Fruit fly (Drosophila melanogaster) whole organism, prepupa: ENCODE results near the gene Cyp12c1.
A peak's percentile ranks its signal among the peaks of the same experiment; 100 is the strongest.

Source experiments
- Blimp-1 ChIP-seq: fragments of 200-800 bp; sonication (Bioruptor generic); optimal IDR thresholded peaks from 3 replicates; lab custom pipeline; 2017; ENCODE audit warnings: missing biosample characterization, missing genetic modification characterization, mild to moderate bottlenecking, moderate library complexity, missing genetic modification reagents
- CG10631 ChIP-seq: fragments of 200-800 bp; sonication (Bioruptor generic); optimal IDR thresholded peaks from 2 replicates; lab custom pipeline; 2016; ENCODE audit warnings: missing biosample characterization, missing genetic modification characterization
- CG10669 ChIP-seq: fragments of 200-800 bp; sonication (Bioruptor generic); optimal IDR thresholded peaks from 3 replicates; lab custom pipeline; 2018; ENCODE audit warnings: missing biosample characterization, mild to moderate bottlenecking, missing genetic modification characterization, moderate library complexity
- CG11294 ChIP-seq: fragments of 200-800 bp; sonication (Bioruptor generic); IDR thresholded peaks from 2 replicates; pipeline ENCODE4 v1.3.6; 2022; ENCODE audit warnings: missing biosample characterization, missing genetic modification characterization
- CG11762 ChIP-seq: fragments of 200-800 bp; sonication (Bioruptor generic); optimal IDR thresholded peaks from 3 replicates; lab custom pipeline; 2016; ENCODE audit warnings: missing biosample characterization, missing genetic modification characterization; ENCODE audit not compliant: insufficient read depth
- CG11902 ChIP-seq: fragments of 200-800 bp; sonication (Bioruptor generic); optimal IDR thresholded peaks from 3 replicates; lab custom pipeline; 2016; ENCODE audit warnings: missing biosample characterization, missing genetic modification characterization
- CG15336 ChIP-seq: fragments of 200-800 bp; sonication (Bioruptor generic); IDR thresholded peaks from 2 replicates; pipeline ENCODE4 v1.3.6; 2022; ENCODE audit warnings: missing biosample characterization, missing genetic modification characterization
- CG16779 ChIP-seq: fragments of 200-800 bp; sonication (Bioruptor generic); optimal IDR thresholded peaks from 3 replicates; lab custom pipeline; 2017; ENCODE audit warnings: missing biosample characterization, mild to moderate bottlenecking, missing genetic modification characterization
- CG3032 ChIP-seq: fragments of 200-800 bp; optimal IDR thresholded peaks from 2 replicates; lab custom pipeline; 2019; ENCODE audit warnings: missing biosample characterization, mild to moderate bottlenecking, missing genetic modification characterization, moderate library complexity
- CG32006 ChIP-seq: fragments of 200-800 bp; sonication (Bioruptor generic); optimal IDR thresholded peaks from 3 replicates; lab custom pipeline; 2017; ENCODE audit warnings: missing biosample characterization, mild to moderate bottlenecking, missing genetic modification characterization
- CG34406 ChIP-seq: fragments of 200-800 bp; sonication (Bioruptor generic); optimal IDR thresholded peaks from 3 replicates; lab custom pipeline; 2016; ENCODE audit warnings: missing biosample characterization, missing genetic modification characterization
- CG3919 ChIP-seq: fragments of 200-800 bp; sonication (Bioruptor generic); optimal IDR thresholded peaks from 3 replicates; lab custom pipeline; 2016; ENCODE audit warnings: missing biosample characterization, missing genetic modification characterization
- CG6163 ChIP-seq: fragments of 200-800 bp; sonication (Bioruptor generic); IDR thresholded peaks from 3 replicates; pipeline ENCODE4 v1.3.6; 2022; ENCODE audit warnings: missing biosample characterization, missing genetic modification characterization
- CG6276 ChIP-seq: fragments of 200-800 bp; sonication (Bioruptor generic); optimal IDR thresholded peaks from 2 replicates; lab custom pipeline; 2017; ENCODE audit warnings: missing biosample characterization, mild to moderate bottlenecking, missing genetic modification characterization
- CG6792 ChIP-seq: fragments of 200-800 bp; sonication (Bioruptor generic); optimal IDR thresholded peaks from 3 replicates; lab custom pipeline; 2016; ENCODE audit warnings: missing biosample characterization, missing genetic modification characterization
- CG6808 ChIP-seq: fragments of 200-800 bp; sonication (Bioruptor generic); optimal IDR thresholded peaks from 3 replicates; lab custom pipeline; 2017; ENCODE audit warnings: missing biosample characterization, missing genetic modification characterization, mild to moderate bottlenecking, moderate library complexity, missing genetic modification reagents
- CG6854 ChIP-seq: fragments of 200-800 bp; sonication (Bioruptor generic); optimal IDR thresholded peaks from 2 replicates; lab custom pipeline; 2017; ENCODE audit warnings: missing biosample characterization, mild to moderate bottlenecking, missing genetic modification characterization
- CG7368 ChIP-seq: fragments of 200-800 bp; sonication (Bioruptor generic); optimal IDR thresholded peaks from 3 replicates; lab custom pipeline; 2016; ENCODE audit warnings: missing biosample characterization, missing genetic modification characterization
- CG8319 ChIP-seq: fragments of 200-800 bp; sonication (Bioruptor generic); optimal IDR thresholded peaks from 3 replicates; lab custom pipeline; 2016; ENCODE audit warnings: missing biosample characterization, missing genetic modification characterization
- CG8632 ChIP-seq: fragments of 200-800 bp; sonication (Bioruptor generic); optimal IDR thresholded peaks from 3 replicates; lab custom pipeline; 2016; ENCODE audit warnings: missing biosample characterization, missing genetic modification characterization
- CG9139 ChIP-seq: fragments of 200-800 bp; sonication (Bioruptor generic); optimal IDR thresholded peaks from 3 replicates; lab custom pipeline; 2017; ENCODE audit warnings: missing biosample characterization, mild to moderate bottlenecking, missing genetic modification characterization
- Eip75B ChIP-seq: fragments of 200-800 bp; sonication (Bioruptor generic); optimal IDR thresholded peaks from 3 replicates; lab custom pipeline; 2016; ENCODE audit warnings: missing biosample characterization, missing genetic modification characterization
- Eip78C ChIP-seq: fragments of 200-800 bp; sonication (Bioruptor generic); peaks from one replicate; lab custom pipeline; 2016; ENCODE audit warnings: missing biosample characterization, missing genetic modification characterization
- Eip93F ChIP-seq: fragments of 200-800 bp; sonication (Bioruptor generic); optimal IDR thresholded peaks from 2 replicates; lab custom pipeline; 2016; ENCODE audit warnings: missing biosample characterization, mild to moderate bottlenecking, missing genetic modification characterization
- Ets21C ChIP-seq: fragments of 200-800 bp; sonication (Bioruptor generic); optimal IDR thresholded peaks from 3 replicates; lab custom pipeline; 2016; ENCODE audit warnings: missing biosample characterization, missing genetic modification characterization
- Gug ChIP-seq: fragments of 200-800 bp; sonication (Bioruptor generic); IDR thresholded peaks from 2 replicates; pipeline ENCODE4 v1.3.6; 2022; ENCODE audit warnings: missing biosample characterization, missing genetic modification characterization
- Hr38 ChIP-seq: sonication (Bioruptor generic); optimal IDR thresholded peaks from 2 replicates; lab custom pipeline; 2016; ENCODE audit warnings: missing biosample characterization, missing genetic modification characterization
- Hr39 ChIP-seq: fragments of 200-800 bp; sonication (Bioruptor generic); optimal IDR thresholded peaks from 2 replicates; lab custom pipeline; 2016; ENCODE audit warnings: missing biosample characterization, missing genetic modification characterization
- Hr4 ChIP-seq: fragments of 200-800 bp; sonication (Bioruptor generic); optimal IDR thresholded peaks from 3 replicates; lab custom pipeline; 2016; ENCODE audit warnings: missing biosample characterization, missing genetic modification characterization
- Lpt ChIP-seq: fragments of 200-800 bp; sonication (Bioruptor generic); optimal IDR thresholded peaks from 3 replicates; lab custom pipeline; 2016; ENCODE audit warnings: missing biosample characterization, missing genetic modification characterization
- Met ChIP-seq: fragments of 200-800 bp; sonication (Bioruptor generic); optimal IDR thresholded peaks from 3 replicates; lab custom pipeline; 2016; ENCODE audit warnings: missing biosample characterization, missing genetic modification characterization
- OdsH ChIP-seq: fragments of 200-800 bp; sonication (Bioruptor generic); optimal IDR thresholded peaks from 3 replicates; lab custom pipeline; 2016; ENCODE audit warnings: missing biosample characterization, missing genetic modification characterization
- Smox ChIP-seq: fragments of 200-800 bp; sonication (Bioruptor generic); optimal IDR thresholded peaks from 3 replicates; lab custom pipeline; 2016; ENCODE audit warnings: missing biosample characterization, missing genetic modification characterization
- Sox102F ChIP-seq: fragments of 200-800 bp; sonication (Bioruptor generic); optimal IDR thresholded peaks from 2 replicates; lab custom pipeline; 2016; ENCODE audit warnings: missing biosample characterization, mild to moderate bottlenecking, missing genetic modification characterization
- Sox14 ChIP-seq: fragments of 200-800 bp; sonication (Bioruptor generic); optimal IDR thresholded peaks from 3 replicates; lab custom pipeline; 2016; ENCODE audit warnings: missing biosample characterization, missing genetic modification characterization
- Sox15 ChIP-seq: fragments of 200-800 bp; sonication (Bioruptor generic); optimal IDR thresholded peaks from 3 replicates; lab custom pipeline; 2016; ENCODE audit warnings: missing biosample characterization, missing genetic modification characterization
- achi ChIP-seq: fragments of 200-800 bp; sonication (Bioruptor generic); optimal IDR thresholded peaks from 3 replicates; lab custom pipeline; 2016; ENCODE audit warnings: missing biosample characterization, missing genetic modification characterization
- acj6 ChIP-seq: fragments of 200-800 bp; sonication (Bioruptor generic); optimal IDR thresholded peaks from 3 replicates; lab custom pipeline; 2016; ENCODE audit warnings: missing biosample characterization, missing genetic modification characterization
- cyc ChIP-seq: fragments of 200-800 bp; sonication (Bioruptor generic); optimal IDR thresholded peaks from 3 replicates; lab custom pipeline; 2016; ENCODE audit warnings: missing biosample characterization, missing genetic modification characterization
- dac ChIP-seq: fragments of 200-800 bp; sonication (Bioruptor generic); optimal IDR thresholded peaks from 2 replicates; lab custom pipeline; 2017; ENCODE audit warnings: missing biosample characterization, mild to moderate bottlenecking, missing genetic modification characterization
- dsx ChIP-seq: fragments of 200-800 bp; optimal IDR thresholded peaks from 3 replicates; lab custom pipeline; 2019; ENCODE audit warnings: missing biosample characterization, mild to moderate bottlenecking, missing genetic modification characterization, moderate library complexity; ENCODE audit not compliant: poor library complexity, severe bottlenecking
- eg ChIP-seq: fragments of 200-800 bp; sonication (Bioruptor generic); IDR thresholded peaks from 3 replicates; pipeline ENCODE4 v1.3.6; 2022; ENCODE audit warnings: missing biosample characterization, missing genetic modification characterization
- esn ChIP-seq: fragments of 200-800 bp; sonication (Bioruptor generic); optimal IDR thresholded peaks from 2 replicates; lab custom pipeline; 2016; ENCODE audit warnings: missing biosample characterization, mild to moderate bottlenecking, missing genetic modification characterization, moderate library complexity
- fd85E ChIP-seq: fragments of 200-800 bp; sonication (Bioruptor generic); optimal IDR thresholded peaks from 3 replicates; lab custom pipeline; 2016; ENCODE audit warnings: missing biosample characterization, missing genetic modification characterization
- fkh ChIP-seq: fragments of 200-800 bp; sonication (Bioruptor generic); optimal IDR thresholded peaks from 3 replicates; lab custom pipeline; 2017; ENCODE audit warnings: missing biosample characterization, mild to moderate bottlenecking, missing genetic modification characterization, moderate library complexity
- net ChIP-seq: fragments of 200-800 bp; sonication (Bioruptor generic); optimal IDR thresholded peaks from 3 replicates; lab custom pipeline; 2016; ENCODE audit warnings: missing biosample characterization, missing genetic modification characterization
- pdm3 ChIP-seq: fragments of 200-800 bp; sonication (Bioruptor generic); optimal IDR thresholded peaks from 3 replicates; lab custom pipeline; 2016; ENCODE audit warnings: missing biosample characterization, missing genetic modification characterization
- salr ChIP-seq, 2 experiments: fragments of 200-800 bp; sonication (Bioruptor generic); optimal IDR thresholded peaks; 3 replicates each; lab custom pipeline; 2016 to 2018; ENCODE audit warnings: missing biosample characterization in 2 of 2, missing genetic modification characterization in 2 of 2, mild to moderate bottlenecking in 1 of 2
- spab ChIP-seq: fragments of 200-800 bp; sonication (Bioruptor generic); optimal IDR thresholded peaks from 2 replicates; lab custom pipeline; 2017; ENCODE audit warnings: missing biosample characterization, mild to moderate bottlenecking, missing genetic modification characterization, missing genetic modification reagents
- ss ChIP-seq, 2 experiments: fragments of 200-800 bp; sonication (Bioruptor generic); optimal IDR thresholded peaks; 2 replicates in 1 of 2; 3 replicates in 1 of 2; lab custom pipeline; 2017 to 2018; ENCODE audit warnings: mild to moderate bottlenecking in 2 of 2, missing biosample characterization in 2 of 2, missing genetic modification characterization in 2 of 2, moderate library complexity in 1 of 2
- svp ChIP-seq: fragments of 200-800 bp; sonication (Bioruptor generic); peaks from one replicate; lab custom pipeline; 2016; ENCODE audit warnings: missing biosample characterization, missing genetic modification characterization
- vri ChIP-seq: fragments of 200-800 bp; sonication (Bioruptor generic); optimal IDR thresholded peaks from 3 replicates; lab custom pipeline; 2016; ENCODE audit warnings: missing biosample characterization, mild to moderate bottlenecking, missing genetic modification characterization

Gene Cyp12c1

dm6 chr3L:18675363-18675866, 10.7 kb downstream of the Cyp12c1 start, which contains the start of the genes GNBP2 and GNBP1:
TSS of gene GNBP2 (minus strand) at chr3L:18675413.
TSS of gene GNBP1 (plus strand) at chr3L:18675800.
- TF ChIP-seq CG9139 (GFP tag; lab: Kevin White, UChicago) (peak; percentile 40), CG11902 (GFP tag; lab: Kevin White, UChicago) (peak; percentile 67), Sox15 (GFP tag; lab: Kevin White, UChicago) (peak; percentile 54), pdm3 (GFP tag; lab: Kevin White, UChicago) (no peak), CG10669 (GFP tag; lab: Kevin White, UChicago) (peak; percentile 84), CG8632 (peak; percentile 91), eg (peak; percentile 97), fkh (no peak), Eip78C (GFP tag; lab: Kevin White, UChicago) (peak; percentile 97), CG6163 (GFP tag; lab: Robert Waterston, UW) (peak; percentile 90; the same call in 2 of the 3 replicates), Gug (GFP tag; lab: Robert Waterston, UW) (peak; percentile 92), CG7368 (GFP tag; lab: Kevin White, UChicago) (peak; percentile 85), OdsH (GFP tag; lab: Kevin White, UChicago) (peak; percentile 88), Sox14 (GFP tag; lab: Kevin White, UChicago) (peak; percentile 70), fd85E (GFP tag; lab: Kevin White, UChicago) (no peak), dac (GFP tag; lab: Kevin White, UChicago) (no peak), salr (GFP tag; optimal IDR thresholded peaks at IDR 0.05; lab: Kevin White, UChicago) (peak in 1 of 2 experiments; percentile 83), CG6808 (GFP tag; lab: Kevin White, UChicago) (no peak), CG16779 (tag; lab: Kevin White, UChicago) (no peak), CG11294 (GFP tag; lab: Robert Waterston, UW) (peak; percentile 92), svp (peak; percentile 90), CG6854 (GFP tag; lab: Kevin White, UChicago) (no peak), esn (GFP tag; lab: Kevin White, UChicago) (peak; percentile 92), Smox (GFP tag; lab: Kevin White, UChicago) (peak; percentile 82), Blimp-1 (GFP tag; lab: Kevin White, UChicago) (peak; percentile 64), CG34406 (peak; percentile 93), Eip93F (GFP tag; lab: Kevin White, UChicago) (peak; percentile 37), acj6 (GFP tag; lab: Kevin White, UChicago) (peak; percentile 85), cyc (GFP tag; lab: Kevin White, UChicago) (peak; percentile 85), dsx (GFP tag; lab: Kevin White, UChicago) (peak; percentile 71), CG3032 (tag; lab: Kevin White, UChicago) (peak; percentile 86), CG32006 (GFP tag; lab: Kevin White, UChicago) (peak; percentile 90), Lpt (peak; percentile 83), Ets21C (peak; percentile 51), Hr38 (no peak), spab (GFP tag; lab: Kevin White, UChicago) (peak; percentile 72), CG8319 (peak; percentile 64), CG6276 (GFP tag; lab: Kevin White, UChicago) (no peak), Met (GFP tag; lab: Kevin White, UChicago) (peak; percentile 87), CG6792 (peak; percentile 88), ss (GFP tag; optimal IDR thresholded peaks at IDR 0.05; lab: Kevin White, UChicago) (peak in 1 of 2 experiments; percentile 70), net (GFP tag; lab: Kevin White, UChicago) (peak; percentile 87), CG11762 (peak; percentile 84), Hr4 (GFP tag; lab: Kevin White, UChicago) (peak; percentile 77), Sox102F (peak; percentile 80), Hr39 (GFP tag; lab: Kevin White, UChicago) (peak; percentile 50), CG3919 (GFP tag; lab: Kevin White, UChicago) (peak; percentile 93), Eip75B (no peak), vri (GFP tag; lab: Kevin White, UChicago) (no peak), achi (peak; percentile 90), CG10631 (peak; percentile 88), CG15336 (GFP tag; lab: Robert Waterston, UW) (peak; percentile 96)
